Worm (Caenorhabditis elegans): ENCODE measurements around the gene C45G9.5.

DNA sequence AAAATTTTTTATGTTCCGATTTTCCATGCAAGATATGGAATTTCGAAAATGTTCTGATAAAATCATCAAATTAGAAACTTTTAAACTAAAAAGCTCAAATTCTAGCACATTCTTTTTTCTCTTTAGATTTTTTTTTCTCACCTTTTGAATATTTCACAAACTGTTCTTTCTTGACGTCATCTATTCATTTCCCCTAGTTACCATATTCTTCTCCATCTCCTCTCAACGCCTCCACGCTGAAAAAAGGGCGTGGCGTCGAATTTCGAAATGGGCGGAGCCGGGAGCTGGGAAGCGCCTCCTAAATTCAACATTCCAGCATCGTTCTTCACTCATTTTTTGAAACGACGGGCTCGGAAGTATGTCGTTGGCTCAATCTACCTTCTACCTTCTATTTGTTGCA is 5.8 kb upstream of the C45G9.5 start, which contains the start of gene nlp-43:
- TF ChIP-seq lin-11 (tag; optimal IDR thresholded peaks at IDR 0.05) = no peak
- TF ChIP-seq alr-1 (tag; optimal IDR thresholded peaks at IDR 0.05) = no peak
- no peak for TF ChIP-seq R02D3.7 (tag; optimal IDR thresholded peaks at IDR 0.05)
- TF ChIP-seq unc-62 (GFP tag; optimal IDR thresholded peaks at IDR 0.05) = no peak
- no peak for TF ChIP-seq nhr-11 (tag; optimal IDR thresholded peaks at IDR 0.05)
- TF ChIP-seq ztf-11 (tag; optimal IDR thresholded peaks at IDR 0.05) = no peak
- no peak for TF ChIP-seq zag-1 (tag; optimal IDR thresholded peaks at IDR 0.05)
- no peak for TF ChIP-seq elt-3 (tag; optimal IDR thresholded peaks at IDR 0.05)
- TF ChIP-seq fos-1 (tag; optimal IDR thresholded peaks at IDR 0.05) = no peak
- no peak for TF ChIP-seq unc-39 (tag; optimal IDR thresholded peaks at IDR 0.05)

All from whole organism, L2 larva.